Worm (Caenorhabditis elegans) whole organism, early embryonic: ENCODE measurements around the gene M03C11.1.
"Not testable (repeated sequence)": the region's sequence is repeated elsewhere in the genome, so short reads cannot be mapped to it uniquely, and the experiment has no call there.

ENCODE experiments used
- B0310.2 ChIP-seq: sonication (generic microtip); optimal IDR thresholded peaks from 2 replicates; lab custom pipeline; 2016; ENCODE audit warnings: mild to moderate bottlenecking, missing genetic modification characterization, missing compliant biosample characterization
- F13C5.2 ChIP-seq: sonication (generic microtip); optimal IDR thresholded peaks from 2 replicates; lab custom pipeline; 2017; ENCODE audit warnings: mild to moderate bottlenecking, missing genetic modification characterization, inconsistent platforms, missing compliant biosample characterization
- aly-1 ChIP-seq: sonication (generic microtip); optimal IDR thresholded peaks from 2 replicates; lab custom pipeline; 2016; ENCODE audit warnings: missing genetic modification characterization, missing compliant biosample characterization
- ama-1 ChIP-seq: fragments of 150-350 bp; optimal IDR thresholded peaks from 2 replicates; lab custom pipeline; 2014
- ceh-13 ChIP-seq: fragments of 200-800 bp; sonication (Bioruptor generic); optimal IDR thresholded peaks from 2 replicates; lab custom pipeline; 2018; ENCODE audit warnings: mild to moderate bottlenecking, missing genetic modification characterization, missing compliant biosample characterization
- ceh-36 ChIP-seq: sonication (generic microtip); optimal IDR thresholded peaks from 2 replicates; lab custom pipeline; 2016; ENCODE audit warnings: missing genetic modification characterization, inconsistent platforms, missing compliant biosample characterization
- ets-7 ChIP-seq: sonication (generic microtip); optimal IDR thresholded peaks from 2 replicates; lab custom pipeline; 2016; ENCODE audit warnings: missing genotype, missing genetic modification characterization, missing compliant biosample characterization
- flt-1 ChIP-seq: fragments of 200-800 bp; sonication (Bioruptor generic); IDR thresholded peaks from 2 replicates; pipeline ENCODE4 v1.3.6; 2022; ENCODE audit warnings: missing genetic modification characterization, missing compliant biosample characterization
- hmbx-1 ChIP-seq: sonication (generic microtip); optimal IDR thresholded peaks from 2 replicates; lab custom pipeline; 2016; ENCODE audit warnings: mild to moderate bottlenecking, missing genetic modification characterization, missing compliant biosample characterization
- hmg-4 ChIP-seq: fragments of 200-800 bp; sonication (Bioruptor generic); optimal IDR thresholded peaks from 2 replicates; lab custom pipeline; 2018; ENCODE audit warnings: mild to moderate bottlenecking, missing genetic modification characterization, missing compliant biosample characterization
- hnd-1 ChIP-seq: sonication (generic microtip); optimal IDR thresholded peaks from 2 replicates; lab custom pipeline; 2016; ENCODE audit warnings: missing genetic modification characterization, missing compliant biosample characterization
- pes-1 ChIP-seq: fragments of 200-800 bp; sonication (Bioruptor generic); IDR thresholded peaks from 2 replicates; pipeline ENCODE4 v1.3.6; 2022; ENCODE audit warnings: missing genetic modification reagents, missing genetic modification characterization, missing compliant biosample characterization
- scrt-1 ChIP-seq: fragments of 200-800 bp; sonication (Bioruptor generic); IDR thresholded peaks from 2 replicates; pipeline ENCODE4 v1.3.6; 2022; ENCODE audit warnings: missing genetic modification characterization, missing compliant biosample characterization
- sea-1 ChIP-seq: fragments of 200-800 bp; sonication (Bioruptor generic); conservative IDR thresholded peaks from 2 replicates; pipeline ENCODE4 v1.3.6; 2022; ENCODE audit warnings: missing genetic modification characterization, missing compliant biosample characterization
- tbx-11 ChIP-seq: fragments of 200-800 bp; sonication (Bioruptor generic); IDR thresholded peaks from 2 replicates; pipeline ENCODE4 v1.3.6; 2022; ENCODE audit warnings: missing genetic modification characterization, missing compliant biosample characterization
- tbx-37 ChIP-seq: fragments of 200-800 bp; sonication (Bioruptor generic); conservative IDR thresholded peaks from 2 replicates; pipeline ENCODE4 v1.3.6; 2022; ENCODE audit warnings: missing genetic modification reagents, missing genetic modification characterization, missing compliant biosample characterization
- tra-4 ChIP-seq: sonication (generic microtip); optimal IDR thresholded peaks from 2 replicates; lab custom pipeline; 2017; ENCODE audit warnings: missing genetic modification characterization, missing compliant biosample characterization

M03C11.1 gene

ce11 chrIII:10395990-10396389 is at the start of gene M03C11.1:
Gene M03C11.1, minus strand, starts transcription at chrIII:10396090.
- no peak for TF ChIP-seq ceh-13
- TF ChIP-seq flt-1 (GFP tag; lab: Robert Waterston, UW), result no peak
- no peak for TF ChIP-seq B0310.2 (tag; lab: Kevin White, UChicago)
- no peak for TF ChIP-seq scrt-1 (GFP tag; lab: Robert Waterston, UW)
- TF ChIP-seq tra-4 (tag; lab: Kevin White, UChicago), result no peak
- no peak for TF ChIP-seq ets-7 (tag; lab: Kevin White, UChicago)
- TF ChIP-seq tbx-11 (GFP tag; lab: Robert Waterston, UW), result no peak
- TF ChIP-seq tbx-37, result no peak
- TF ChIP-seq pes-1 (GFP tag; lab: Robert Waterston, UW), result no peak
- no peak for TF ChIP-seq aly-1 (tag; lab: Kevin White, UChicago)
- no peak for TF ChIP-seq ama-1 (lab: Kevin White, UChicago)
- TF ChIP-seq sea-1, result no peak
- no peak for TF ChIP-seq hmg-4 (GFP tag; lab: Kevin White, UChicago)

DNA sequence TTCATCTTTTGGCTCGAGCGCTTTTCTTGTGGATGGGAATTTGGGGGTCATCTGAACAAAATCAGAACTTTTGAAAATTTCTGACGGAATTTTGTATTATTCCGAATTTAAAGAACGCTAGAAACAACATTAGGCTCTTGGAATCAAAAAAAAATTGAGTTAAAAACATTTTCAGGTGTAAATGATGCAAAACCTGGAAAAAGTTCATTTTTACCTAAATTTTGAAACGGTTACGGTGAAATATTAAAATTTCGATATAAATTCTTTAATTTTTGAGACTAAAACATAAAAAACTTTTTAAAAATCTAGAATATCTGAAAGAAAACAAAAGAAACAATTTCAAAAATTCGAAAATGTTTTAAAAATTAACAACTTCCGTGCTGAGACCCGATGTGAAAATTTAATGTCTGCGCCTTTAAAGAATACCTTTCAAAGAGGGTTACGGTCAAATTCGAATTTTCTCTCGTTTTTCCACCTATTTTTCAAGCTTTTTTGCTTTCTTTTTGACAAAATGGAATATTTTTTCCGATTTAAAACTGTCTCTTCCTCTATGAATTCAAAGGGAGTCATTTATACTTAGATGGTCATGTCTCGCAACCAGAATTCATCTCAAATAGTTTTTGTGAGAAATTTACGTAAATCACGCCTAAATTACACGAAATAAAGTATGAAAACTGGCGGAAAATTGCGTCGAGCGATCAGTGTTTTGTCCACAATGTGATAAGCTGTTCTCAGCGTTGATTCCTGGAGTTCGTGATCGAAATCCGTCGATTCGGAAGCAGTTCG is 46.7 kb upstream of the M03C11.1 start, which contains the start of the genes H04D03.2 and ecps-2:
Gene H04D03.2 (minus strand): TSS at position 51 of the 786 bp plus-strand sequence.
Gene ecps-2 (plus strand): TSS at position 736 of the 786 bp plus-strand sequence.
- TF ChIP-seq tra-4 (tag; lab: Kevin White, UChicago) (no peak), ceh-36 (tag; lab: Kevin White, UChicago) (no peak), hmbx-1 (no peak), tbx-11 (GFP tag; lab: Robert Waterston, UW) (no peak), flt-1 (GFP tag; lab: Robert Waterston, UW) (no peak), ets-7 (tag; lab: Kevin White, UChicago) (no peak), ama-1 (lab: Kevin White, UChicago) (no peak), pes-1 (GFP tag; lab: Robert Waterston, UW) (no peak), hnd-1 (no peak)

DNA sequence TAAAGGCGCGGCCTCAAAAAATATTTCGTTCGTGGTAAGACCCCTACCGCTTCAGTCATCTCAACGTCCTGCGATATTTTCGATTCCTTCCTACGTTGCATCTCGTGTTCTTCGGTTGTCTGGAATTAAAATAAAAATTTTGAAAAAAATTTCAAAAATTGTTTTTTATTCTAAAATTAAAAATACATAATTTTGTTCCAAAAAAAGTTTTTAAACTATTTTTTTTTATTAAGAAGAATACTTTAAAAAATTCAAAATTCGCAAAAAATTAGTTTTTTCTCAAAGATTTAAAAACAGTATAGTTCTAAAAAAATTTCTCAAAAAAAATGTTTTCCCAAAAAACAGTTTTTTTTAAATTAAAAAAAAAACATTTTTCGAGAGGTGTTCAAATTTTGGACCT is 42.9 kb upstream of the M03C11.1 start, which contains the start of gene H04D03.6:
Gene H04D03.6 (minus strand): TSS at position 101 of the 400 bp plus-strand sequence.
- TF ChIP-seq hnd-1; tbx-37; tra-4 (tag; lab: Kevin White, UChicago): not testable (repeated sequence)

DNA sequence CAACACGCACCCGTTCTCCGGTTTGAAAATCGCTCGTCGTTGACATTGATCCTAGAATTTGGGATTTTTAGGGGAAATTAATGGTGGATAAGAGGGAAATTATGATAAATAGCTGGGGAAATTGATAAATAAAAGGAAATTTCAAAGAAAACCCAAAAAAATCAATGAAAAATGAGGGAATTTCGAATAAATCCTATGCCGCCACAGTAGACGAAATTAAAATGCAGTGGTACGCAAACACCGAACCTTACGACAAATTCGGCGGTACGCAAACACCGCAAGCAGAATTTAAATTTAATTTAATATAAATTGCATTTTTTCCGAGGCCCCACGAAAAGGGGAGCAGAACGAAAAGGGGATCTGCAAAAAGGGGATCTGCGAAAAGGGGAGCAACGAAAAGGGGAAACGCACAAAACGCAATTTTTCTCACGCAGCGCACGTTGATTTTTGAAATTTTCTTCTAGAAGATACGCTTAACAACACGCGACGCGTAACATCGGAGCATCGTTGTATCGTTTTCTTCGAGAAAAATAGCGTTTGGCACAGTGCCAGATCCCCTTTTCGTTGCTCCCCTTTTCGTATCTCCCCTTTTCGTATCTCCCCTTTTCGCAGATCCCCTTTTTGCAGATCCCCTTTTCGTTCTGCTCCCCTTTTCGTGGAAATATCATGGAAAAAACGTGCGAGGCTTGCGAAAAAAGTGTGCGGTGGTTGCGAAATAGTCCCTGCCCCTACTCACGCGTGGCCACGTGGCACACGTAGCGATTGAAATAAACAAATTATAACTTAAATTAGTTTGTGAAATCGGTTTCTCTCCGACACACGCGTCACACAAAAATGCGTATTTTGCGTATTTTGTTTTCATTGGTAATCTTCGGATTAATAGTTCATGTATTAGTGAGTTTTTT is 40.3 kb upstream of the M03C11.1 start, which contains the start of the genes smrd-1 and enu-3.1:
Gene smrd-1 (minus strand): TSS at position 51 of the 905 bp plus-strand sequence.
Gene enu-3.1 (plus strand): TSS at position 339 of the 905 bp plus-strand sequence.
- TF ChIP-seq pes-1 (GFP tag; lab: Robert Waterston, UW), result peak; percentile 57; the same call in 1 of the 2 replicates
- peak; percentile 37; the same call in 1 of the 2 replicates for TF ChIP-seq scrt-1 (GFP tag; lab: Robert Waterston, UW)
- peak; percentile 59; the same call in 1 of the 2 replicates for TF ChIP-seq tbx-37

- TF ChIP-seq scrt-1 (GFP tag; lab: Robert Waterston, UW), result peak; percentile 66; the same call in 1 of the 2 replicates
- peak; percentile 84 for TF ChIP-seq sea-1
- TF ChIP-seq ceh-36 (tag; lab: Kevin White, UChicago), result peak; percentile 76
- 0 out of 2 replicates have a peak, but pooled peaks have one; percentile 49 for TF ChIP-seq tbx-11 (GFP tag; lab: Robert Waterston, UW)
- no peak for TF ChIP-seq B0310.2 (tag; lab: Kevin White, UChicago)
- no peak for TF ChIP-seq ets-7 (tag; lab: Kevin White, UChicago)
- peak; percentile 61; the same call in 1 of the 2 replicates for TF ChIP-seq flt-1 (GFP tag; lab: Robert Waterston, UW)
- TF ChIP-seq pes-1 (GFP tag; lab: Robert Waterston, UW), result peak; percentile 74
- TF ChIP-seq tbx-37, result peak; percentile 61; the same call in 1 of the 2 replicates
- TF ChIP-seq hnd-1, result peak; percentile 46
- peak; percentile 57 for TF ChIP-seq ceh-13
- TF ChIP-seq aly-1 (tag; lab: Kevin White, UChicago), result peak; percentile 45
- peak; percentile 81 for TF ChIP-seq F13C5.2 (tag; lab: Kevin White, UChicago)
- peak; percentile 71 for TF ChIP-seq hmg-4 (GFP tag; lab: Kevin White, UChicago)
- TF ChIP-seq tra-4 (tag; lab: Kevin White, UChicago), result no peak
- no peak for TF ChIP-seq hmbx-1
- TF ChIP-seq ama-1 (lab: Kevin White, UChicago), result no peak
Measured at ce11 chrIII:10432104-10432503, 36.2 kb upstream of the M03C11.1 start.

- TF ChIP-seq flt-1 (GFP tag; lab: Robert Waterston, UW) (no peak), hmbx-1 (no peak), tbx-37 (no peak), tbx-11 (GFP tag; lab: Robert Waterston, UW) (no peak), ets-7 (tag; lab: Kevin White, UChicago) (no peak), hnd-1 (no peak), ceh-36 (tag; lab: Kevin White, UChicago) (no peak), F13C5.2 (tag; lab: Kevin White, UChicago) (no peak), B0310.2 (tag; lab: Kevin White, UChicago) (no peak)
Measured at ce11 chrIII:10427882-10428281, 32.0 kb upstream of the M03C11.1 start, which contains the start of gene prp-3. Gene prp-3, minus strand, starts transcription at chrIII:10427982.

- no peak for TF ChIP-seq hmbx-1
- TF ChIP-seq aly-1 (tag; lab: Kevin White, UChicago), result no peak
- TF ChIP-seq tbx-37, result no peak
- no peak for TF ChIP-seq hmg-4 (GFP tag; lab: Kevin White, UChicago)
- TF ChIP-seq scrt-1 (GFP tag; lab: Robert Waterston, UW), result no peak
- TF ChIP-seq sea-1, result no peak
- no peak for TF ChIP-seq flt-1 (GFP tag; lab: Robert Waterston, UW)
- TF ChIP-seq hnd-1, result no peak
- TF ChIP-seq pes-1 (GFP tag; lab: Robert Waterston, UW), result no peak
- TF ChIP-seq tbx-11 (GFP tag; lab: Robert Waterston, UW), result no peak
- no peak for TF ChIP-seq ama-1 (lab: Kevin White, UChicago)
- TF ChIP-seq ets-7 (tag; lab: Kevin White, UChicago), result no peak
- no peak for TF ChIP-seq tra-4 (tag; lab: Kevin White, UChicago)
- no peak for TF ChIP-seq F13C5.2 (tag; lab: Kevin White, UChicago)
- no peak for TF ChIP-seq ceh-36 (tag; lab: Kevin White, UChicago)
- TF ChIP-seq B0310.2 (tag; lab: Kevin White, UChicago), result no peak
- TF ChIP-seq ceh-13, result no peak
Measured at ce11 chrIII:10423906-10424305, 28.0 kb upstream of the M03C11.1 start, which contains the start of gene M03C11.6. Gene M03C11.6, minus strand, starts transcription at chrIII:10424006.
